Worm (Caenorhabditis elegans) whole organism, young adult: Measurements from ENCODE around the gene slc-17.4.

Experiments used
- D2030.7 ChIP-seq: fragments of 200-800 bp; sonication (Bioruptor generic); IDR thresholded peaks from 2 replicates; pipeline ENCODE4 v1.3.6; 2022; ENCODE audit warnings: missing genetic modification reagents, missing genetic modification characterization, missing compliant biosample characterization
- F52B5.7 ChIP-seq: sonication (generic microtip); optimal IDR thresholded peaks from 2 replicates; lab custom pipeline; 2016; ENCODE audit warnings: mild to moderate bottlenecking, missing genetic modification characterization, missing compliant biosample characterization
- F57A8.1 ChIP-seq: fragments of 200-800 bp; sonication (Bioruptor generic); optimal IDR thresholded peaks from 2 replicates; lab custom pipeline; 2018; ENCODE audit warnings: mild to moderate bottlenecking, missing genetic modification characterization, moderate library complexity, missing compliant biosample characterization
- T26A5.8 ChIP-seq: sonication (generic microtip); optimal IDR thresholded peaks from 2 replicates; lab custom pipeline; 2016; ENCODE audit warnings: missing genetic modification characterization, missing compliant biosample characterization
- Y79H2A.3 ChIP-seq: fragments of 200-800 bp; sonication (Bioruptor generic); conservative IDR thresholded peaks from 2 replicates; pipeline ENCODE4 v1.3.6; 2022; ENCODE audit warnings: missing genetic modification reagents, missing genetic modification characterization, missing compliant biosample characterization
- akir-1 ChIP-seq: fragments of 200-800 bp; sonication (Bioruptor generic); optimal IDR thresholded peaks from 2 replicates; lab custom pipeline; 2018; ENCODE audit warnings: mild to moderate bottlenecking, missing genetic modification characterization, moderate library complexity, missing compliant biosample characterization
- ama-1 ChIP-seq, 3 experiments: fragments of 150-350 bp in 1 of 3; sonication (generic microtip) in 2 of 3; optimal IDR thresholded peaks; 2 replicates each; lab custom pipeline; 2014 to 2018; ENCODE audit warnings: missing biosample characterization in 2 of 3, missing genetic modification characterization in 2 of 3, missing genetic modification reagents in 2 of 3
- attf-5 ChIP-seq: fragments of 200-800 bp; sonication (Bioruptor generic); optimal IDR thresholded peaks from 2 replicates; lab custom pipeline; 2018; ENCODE audit warnings: mild to moderate bottlenecking, missing genetic modification characterization, missing compliant biosample characterization
- ccch-3 ChIP-seq: fragments of 200-800 bp; sonication (Bioruptor generic); optimal IDR thresholded peaks from 2 replicates; lab custom pipeline; 2018; ENCODE audit warnings: mild to moderate bottlenecking, missing genetic modification characterization, missing compliant biosample characterization
- cebp-1 ChIP-seq, 2 experiments: fragments of 200-800 bp in 1 of 2; sonication (Bioruptor generic) in 1 of 2; sonication (generic microtip) in 1 of 2; IDR thresholded peaks in 1 of 2; optimal IDR thresholded peaks in 1 of 2; 2 replicates each; pipeline versions ENCODE4 v1.3.6 to Lab custom; 2017 to 2022; ENCODE audit warnings: missing compliant biosample characterization in 2 of 2, missing genetic modification characterization in 2 of 2, mild to moderate bottlenecking in 1 of 2, missing genetic modification reagents in 1 of 2, moderate library complexity in 1 of 2
- ceh-40 ChIP-seq: fragments of 200-800 bp; sonication (Bioruptor generic); IDR thresholded peaks from 2 replicates; pipeline ENCODE4 v1.3.6; 2022; ENCODE audit warnings: missing genetic modification characterization, missing compliant biosample characterization
- ceh-58 ChIP-seq: fragments of 200-800 bp; sonication (Bioruptor generic); IDR thresholded peaks from 2 replicates; pipeline ENCODE4 v1.3.6; 2022; ENCODE audit warnings: missing genetic modification characterization, missing compliant biosample characterization
- ceh-79 ChIP-seq: sonication (generic microtip); optimal IDR thresholded peaks from 2 replicates; lab custom pipeline; 2017; ENCODE audit warnings: mild to moderate bottlenecking, missing genetic modification characterization, missing compliant biosample characterization
- ceh-91 ChIP-seq: fragments of 200-800 bp; sonication (Bioruptor generic); IDR thresholded peaks from 2 replicates; pipeline ENCODE4 v1.3.6; 2022; ENCODE audit warnings: missing genetic modification reagents, missing genetic modification characterization, missing compliant biosample characterization
- chd-7 ChIP-seq: sonication (generic microtip); optimal IDR thresholded peaks from 2 replicates; lab custom pipeline; 2016; ENCODE audit warnings: mild to moderate bottlenecking, missing genetic modification characterization, moderate library complexity, missing compliant biosample characterization
- die-1 ChIP-seq: sonication (generic microtip); optimal IDR thresholded peaks from 2 replicates; lab custom pipeline; 2016; ENCODE audit warnings: missing genotype, mild to moderate bottlenecking, missing genetic modification characterization, missing compliant biosample characterization
- dpl-1 ChIP-seq: fragments of 150-350 bp; optimal IDR thresholded peaks from 2 replicates; lab custom pipeline; 2014; ENCODE audit warnings: missing biosample characterization, missing genetic modification reagents, missing genetic modification characterization
- efl-1 ChIP-seq: fragments of 150-350 bp; optimal IDR thresholded peaks from 2 replicates; lab custom pipeline; 2014; ENCODE audit warnings: missing biosample characterization, missing genetic modification reagents, missing genetic modification characterization
- hmg-1.2 ChIP-seq: fragments of 200-800 bp; sonication (Bioruptor generic); IDR thresholded peaks from 2 replicates; pipeline ENCODE4 v1.3.6; 2022; ENCODE audit warnings: missing genetic modification reagents, missing genetic modification characterization, missing compliant biosample characterization
- hmg-20 ChIP-seq: fragments of 200-800 bp; sonication (Bioruptor generic); IDR thresholded peaks from 2 replicates; pipeline ENCODE4 v1.3.6; 2022; ENCODE audit warnings: missing genetic modification reagents, missing genetic modification characterization, missing compliant biosample characterization
- hsf-1 ChIP-seq: fragments of 200-800 bp; sonication (Bioruptor generic); IDR thresholded peaks from 2 replicates; pipeline ENCODE4 v1.3.6; 2022; ENCODE audit warnings: missing genetic modification reagents, missing genetic modification characterization, missing compliant biosample characterization
- lag-1 ChIP-seq: fragments of 200-800 bp; sonication (Bioruptor generic); IDR thresholded peaks from 2 replicates; pipeline ENCODE4 v1.3.6; 2022; ENCODE audit warnings: missing genetic modification reagents, missing genetic modification characterization, missing compliant biosample characterization
- lin-26 ChIP-seq: fragments of 200-800 bp; sonication (Bioruptor generic); IDR thresholded peaks from 2 replicates; pipeline ENCODE4 v1.3.6; 2022; ENCODE audit warnings: missing genetic modification reagents, missing genetic modification characterization, missing compliant biosample characterization
- lin-35 ChIP-seq, 3 experiments: fragments of 150-350 bp in 2 of 3; sonication (generic microtip) in 1 of 3; optimal IDR thresholded peaks; 2 replicates each; lab custom pipeline; 2014 to 2018; ENCODE audit warnings: missing biosample characterization in 3 of 3, missing genetic modification characterization in 3 of 3, missing genetic modification reagents in 3 of 3
- lin-40 ChIP-seq: sonication (generic microtip); optimal IDR thresholded peaks from 2 replicates; lab custom pipeline; 2016; ENCODE audit warnings: missing genetic modification characterization, mild to moderate bottlenecking, missing compliant biosample characterization, missing genotype, missing genetic modification reagents
- lsy-27 ChIP-seq: sonication (generic microtip); optimal IDR thresholded peaks from 2 replicates; lab custom pipeline; 2017; ENCODE audit warnings: missing genetic modification characterization, mild to moderate bottlenecking, missing compliant biosample characterization, antibody characterized with exemption, missing genotype, borderline replicate concordance; ENCODE audit not compliant: insufficient read depth
- madf-3 ChIP-seq: fragments of 200-800 bp; sonication (Bioruptor generic); IDR thresholded peaks from 2 replicates; pipeline ENCODE4 v1.3.6; 2022; ENCODE audit warnings: missing genetic modification reagents, missing genetic modification characterization, missing compliant biosample characterization
- madf-6 ChIP-seq: fragments of 200-800 bp; sonication (Bioruptor generic); IDR thresholded peaks from 2 replicates; pipeline ENCODE4 v1.3.6; 2022; ENCODE audit warnings: missing genetic modification reagents, missing genetic modification characterization, missing compliant biosample characterization
- madf-8 ChIP-seq: fragments of 200-800 bp; sonication (Bioruptor generic); conservative IDR thresholded peaks from 2 replicates; pipeline ENCODE4 v1.3.6; 2022; ENCODE audit warnings: missing genetic modification reagents, missing genetic modification characterization, missing compliant biosample characterization
- mel-28 ChIP-seq: sonication (generic microtip); optimal IDR thresholded peaks from 2 replicates; lab custom pipeline; 2016; ENCODE audit warnings: borderline replicate concordance, mild to moderate bottlenecking, missing genetic modification characterization, missing compliant biosample characterization
- mxl-1 ChIP-seq: sonication (generic microtip); optimal IDR thresholded peaks from 2 replicates; lab custom pipeline; 2016; ENCODE audit warnings: missing genetic modification characterization, missing compliant biosample characterization
- nfyb-1 ChIP-seq: fragments of 200-800 bp; sonication (Bioruptor generic); IDR thresholded peaks from 2 replicates; pipeline ENCODE4 v1.3.6; 2022; ENCODE audit warnings: missing genetic modification reagents, missing genetic modification characterization, missing compliant biosample characterization
- nhr-27 ChIP-seq: fragments of 200-800 bp; sonication (Bioruptor generic); optimal IDR thresholded peaks from 2 replicates; lab custom pipeline; 2018; ENCODE audit warnings: mild to moderate bottlenecking, missing genetic modification characterization, moderate library complexity, missing compliant biosample characterization
- rec-8 ChIP-seq, 2 experiments: sonication (generic microtip); optimal IDR thresholded peaks; 2 replicates each; lab custom pipeline; 2016; ENCODE audit warnings: mild to moderate bottlenecking in 2 of 2, missing genetic modification characterization in 2 of 2, missing genetic modification reagents in 2 of 2, missing genotype in 2 of 2, missing biosample characterization in 1 of 2, missing compliant biosample characterization in 1 of 2, moderate library complexity in 1 of 2
- rpc-1 ChIP-seq, 2 experiments: fragments of 150-350 bp in 1 of 2; sonication (generic microtip) in 1 of 2; optimal IDR thresholded peaks; 2 replicates each; lab custom pipeline; 2014 to 2018; ENCODE audit warnings: missing biosample characterization in 1 of 2, missing genetic modification characterization in 1 of 2, missing genetic modification reagents in 1 of 2, missing genotype in 1 of 2
- sdz-38 ChIP-seq: sonication (generic microtip); optimal IDR thresholded peaks from 2 replicates; lab custom pipeline; 2016; ENCODE audit warnings: missing genotype, missing genetic modification characterization, missing compliant biosample characterization
- sea-2 ChIP-seq: fragments of 200-800 bp; sonication (Bioruptor generic); IDR thresholded peaks from 2 replicates; pipeline ENCODE4 v1.3.6; 2022; ENCODE audit warnings: missing genetic modification characterization, missing compliant biosample characterization
- snpc-1.3 ChIP-seq: sonication (generic microtip); optimal IDR thresholded peaks from 2 replicates; lab custom pipeline; 2017; ENCODE audit warnings: missing genetic modification characterization, mild to moderate bottlenecking, missing compliant biosample characterization, antibody characterized with exemption, moderate library complexity, missing genotype, missing genetic modification reagents; ENCODE audit not compliant: insufficient read depth
- snpc-3.4 ChIP-seq: sonication (generic microtip); optimal IDR thresholded peaks from 2 replicates; lab custom pipeline; 2017; ENCODE audit warnings: missing genetic modification characterization, mild to moderate bottlenecking, missing compliant biosample characterization, antibody characterized with exemption, moderate library complexity, missing genotype, missing genetic modification reagents
- sptf-2 ChIP-seq: fragments of 200-800 bp; sonication (Bioruptor generic); optimal IDR thresholded peaks from 2 replicates; lab custom pipeline; 2018; ENCODE audit warnings: mild to moderate bottlenecking, missing genetic modification characterization, missing compliant biosample characterization
- zfh-2 ChIP-seq: fragments of 200-800 bp; sonication (Bioruptor generic); conservative IDR thresholded peaks from 2 replicates; pipeline ENCODE4 v1.3.6; 2022; ENCODE audit warnings: missing genetic modification reagents, missing genetic modification characterization, missing compliant biosample characterization
- ztf-25 ChIP-seq: fragments of 200-800 bp; sonication (Bioruptor generic); IDR thresholded peaks from 2 replicates; pipeline ENCODE4 v1.3.6; 2022; ENCODE audit warnings: missing genetic modification reagents, missing genetic modification characterization, missing compliant biosample characterization
- ztf-6 ChIP-seq: fragments of 200-800 bp; sonication (Bioruptor generic); IDR thresholded peaks from 2 replicates; pipeline ENCODE4 v1.3.6; 2022; ENCODE audit warnings: missing genetic modification reagents, missing genetic modification characterization, missing compliant biosample characterization

The slc-17.4 gene

ce11 chrIV:17278363-17278762, 13.2 kb downstream of the slc-17.4 start (continued):
- TF ChIP-seq lag-1 (GFP tag; lab: Robert Waterston, UW) (no peak), madf-8 (GFP tag; lab: Robert Waterston, UW) (peak; percentile 61), mel-28 (tag; lab: Kevin White, UChicago) (peak; percentile 82), die-1 (peak; percentile 24), D2030.7 (GFP tag; lab: Robert Waterston, UW) (peak; percentile 99), lin-35 (GFP tag; optimal IDR thresholded peaks at IDR 0.05; lab: Kevin White, UChicago) (peak in 2 of 3 experiments; percentile 85 to 89), ceh-79 (tag; lab: Kevin White, UChicago) (peak; percentile 79), dpl-1 (GFP tag; lab: Kevin White, UChicago) (peak; percentile 45), snpc-1.3 (tag; lab: Kevin White, UChicago) (peak; percentile 61), hmg-20 (GFP tag; lab: Robert Waterston, UW) (peak; percentile 23; the same call in 1 of the 2 replicates), ztf-6 (GFP tag; lab: Robert Waterston, UW) (peak; percentile 94), lsy-27 (tag; lab: Kevin White, UChicago) (peak; percentile 1), snpc-3.4 (tag; lab: Kevin White, UChicago) (peak; percentile 80), attf-5 (peak; percentile 91), sea-2 (GFP tag; lab: Robert Waterston, UW) (peak; percentile 73; the same call in 1 of the 2 replicates), chd-7 (peak; percentile 97), rpc-1 (optimal IDR thresholded peaks at IDR 0.05; lab: Kevin White, UChicago) (peak; percentile 80), rpc-1 (tag; optimal IDR thresholded peaks at IDR 0.05; lab: Kevin White, UChicago) (no peak), nhr-27 (tag; lab: Kevin White, UChicago) (peak; percentile 29), ccch-3 (GFP tag; lab: Kevin White, UChicago) (peak; percentile 76), nfyb-1 (GFP tag; lab: Robert Waterston, UW) (peak; percentile 95), hmg-1.2 (GFP tag; lab: Robert Waterston, UW) (peak; percentile 91), rec-8 (tag; optimal IDR thresholded peaks at IDR 0.05; lab: Kevin White, UChicago) (no peak), zfh-2 (GFP tag; lab: Robert Waterston, UW) (0 out of 2 replicates have a peak, but pooled peaks have one; percentile 31), T26A5.8 (tag; lab: Kevin White, UChicago) (peak; percentile 5), madf-3 (GFP tag; lab: Robert Waterston, UW) (peak; percentile 94), mxl-1 (tag; lab: Kevin White, UChicago) (no peak)
- TF ChIP-seq, all 124 proteins: peak for 97

ce11 chrIV:17277459-17278173, 13.9 kb downstream of the slc-17.4 start:
- TF ChIP-seq ama-1 (optimal IDR thresholded peaks at IDR 0.05; lab: Kevin White, UChicago) (no peak), ama-1 (GFP tag; optimal IDR thresholded peaks at IDR 0.05; lab: Kevin White, UChicago) (no peak), nfyb-1 (GFP tag; lab: Robert Waterston, UW) (peak; percentile 28; the same call in 1 of the 2 replicates), F52B5.7 (tag; lab: Kevin White, UChicago) (no peak), madf-3 (GFP tag; lab: Robert Waterston, UW) (0 out of 2 replicates have a peak, but pooled peaks have one; percentile 1), lin-26 (0 out of 2 replicates have a peak, but pooled peaks have one; percentile 11), mel-28 (tag; lab: Kevin White, UChicago) (no peak), cebp-1 (GFP tag; IDR thresholded peaks at IDR 0.05; lab: Robert Waterston, UW) (no peak), cebp-1 (tag; optimal IDR thresholded peaks at IDR 0.05; lab: Kevin White, UChicago) (no peak), F57A8.1 (GFP tag; lab: Kevin White, UChicago) (no peak), sptf-2 (no peak), Y79H2A.3 (GFP tag; lab: Robert Waterston, UW) (no peak), hsf-1 (GFP tag; lab: Robert Waterston, UW) (no peak), madf-6 (GFP tag; lab: Robert Waterston, UW) (no peak), D2030.7 (GFP tag; lab: Robert Waterston, UW) (no peak), lin-40 (tag; lab: Kevin White, UChicago) (no peak), ceh-91 (GFP tag; lab: Robert Waterston, UW) (no peak), ztf-25 (no peak), ceh-58 (GFP tag; lab: Robert Waterston, UW) (0 out of 2 replicates have a peak, but pooled peaks have one; percentile 22), akir-1 (GFP tag; lab: Kevin White, UChicago) (no peak), efl-1 (GFP tag; lab: Kevin White, UChicago) (no peak), sdz-38 (tag; lab: Kevin White, UChicago) (no peak), ceh-40 (GFP tag; lab: Robert Waterston, UW) (no peak)
